Worm (Caenorhabditis elegans) whole organism, L1 larva: ENCODE data around the gene mltn-8.

ENCODE experiments used
- C34B4.2 ChIP-seq: sonication (generic microtip); optimal IDR thresholded peaks from 2 replicates; lab custom pipeline; 2017; ENCODE audit warnings: mild to moderate bottlenecking, missing genetic modification characterization, missing compliant biosample characterization
- blmp-1 ChIP-seq: fragments of 150-350 bp; optimal IDR thresholded peaks from 2 replicates; lab custom pipeline; 2014; ENCODE audit warnings: missing biosample characterization, missing genetic modification characterization
- ceh-82 ChIP-seq, 3 experiments: fragments of 150-350 bp in 1 of 3; sonication (generic microtip) in 2 of 3; optimal IDR thresholded peaks; 2 replicates each; lab custom pipeline; 2014 to 2017; ENCODE audit warnings: missing biosample characterization in 3 of 3, missing genetic modification characterization in 3 of 3
- efl-1 ChIP-seq, 4 experiments: fragments of 150-350 bp; optimal IDR thresholded peaks in 3 of 4; peaks in 1 of 4; 1 replicate in 1 of 4; 2 replicates in 3 of 4; lab custom pipeline; 2014; ENCODE audit warnings: missing biosample characterization in 2 of 4, missing genetic modification characterization in 2 of 4, missing genetic modification reagents in 2 of 4
- elt-2 ChIP-seq: sonication (generic microtip); optimal IDR thresholded peaks from 2 replicates; lab custom pipeline; 2016; ENCODE audit warnings: missing genetic modification characterization, mild to moderate bottlenecking, inconsistent platforms, missing compliant biosample characterization, missing genetic modification reagents
- fos-1 ChIP-seq: fragments of 150-350 bp; optimal IDR thresholded peaks from 2 replicates; lab custom pipeline; 2014; ENCODE audit warnings: missing biosample characterization, missing genetic modification characterization
- grh-1 ChIP-seq: fragments of 200-800 bp; sonication (Bioruptor generic); IDR thresholded peaks from 2 replicates; pipeline ENCODE4 v1.3.6; 2022; ENCODE audit warnings: missing genetic modification reagents, missing genetic modification characterization, missing compliant biosample characterization
- isw-1 ChIP-seq: fragments of 200-800 bp; sonication (Bioruptor generic); IDR thresholded peaks from 2 replicates; pipeline ENCODE4 v1.3.6; 2022; ENCODE audit warnings: missing genetic modification characterization, missing compliant biosample characterization
- lin-35 ChIP-seq, 2 experiments: fragments of 150-350 bp; optimal IDR thresholded peaks; 2 replicates each; lab custom pipeline; 2014; ENCODE audit warnings: missing biosample characterization in 2 of 2, missing genetic modification characterization in 2 of 2, missing genetic modification reagents in 2 of 2
- nhr-47 ChIP-seq: sonication (generic microtip); optimal IDR thresholded peaks from 2 replicates; lab custom pipeline; 2016; ENCODE audit warnings: mild to moderate bottlenecking, missing genetic modification characterization, moderate library complexity, missing compliant biosample characterization
- pqm-1 ChIP-seq: sonication (generic microtip); optimal IDR thresholded peaks from 3 replicates; lab custom pipeline; 2017; ENCODE audit warnings: missing biosample characterization, missing genetic modification characterization
- zip-4 ChIP-seq: fragments of 200-800 bp; sonication (Bioruptor generic); optimal IDR thresholded peaks from 2 replicates; lab custom pipeline; 2018; ENCODE audit warnings: mild to moderate bottlenecking, missing genetic modification characterization, moderate library complexity, missing compliant biosample characterization
- ztf-4 ChIP-seq: fragments of 150-350 bp; optimal IDR thresholded peaks from 2 replicates; lab custom pipeline; 2014; ENCODE audit warnings: missing biosample characterization, missing genetic modification characterization

The mltn-8 gene

ce11 chrV:332585-332984, 47.5 kb downstream of the mltn-8 start:
- TF ChIP-seq pqm-1 (tag; lab: Kevin White, UChicago) (peak; percentile 63), lin-35 (GFP tag; optimal IDR thresholded peaks at IDR 0.05; lab: Kevin White, UChicago) (peak in 1 of 2 experiments; percentile 22), blmp-1 (tag; lab: Kevin White, UChicago) (no peak), isw-1 (GFP tag; lab: Robert Waterston, UW) (no peak), elt-2 (tag; lab: Kevin White, UChicago) (peak; percentile 85), zip-4 (GFP tag; lab: Kevin White, UChicago) (no peak), ztf-4 (tag; lab: Kevin White, UChicago) (no peak), nhr-47 (no peak), grh-1 (GFP tag; lab: Robert Waterston, UW) (no peak)

DNA sequence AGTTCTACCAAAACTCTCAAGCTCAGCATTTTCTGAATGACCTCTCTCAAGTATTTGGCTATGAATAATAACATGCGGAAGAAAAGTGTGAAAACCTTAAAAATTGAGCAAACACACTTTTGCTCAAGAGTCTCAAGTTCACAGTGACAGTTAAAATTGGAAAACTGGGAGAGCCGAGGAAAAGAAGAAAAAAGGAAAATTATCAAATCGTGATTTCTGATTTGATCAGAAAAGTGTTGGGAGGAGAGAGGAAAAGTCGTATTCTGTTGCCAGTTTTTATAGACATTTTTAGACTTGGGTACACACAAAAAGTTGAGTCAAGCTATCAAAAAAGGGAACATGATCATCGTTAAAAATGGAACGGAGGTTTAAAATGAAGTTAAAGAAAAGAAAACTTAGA, 48.8 kb downstream of the mltn-8 start:
- TF ChIP-seq ceh-82 (tag; optimal IDR thresholded peaks at IDR 0.05; lab: Kevin White, UChicago) (no peak), C34B4.2 (no peak), fos-1 (no peak)

- no peak for TF ChIP-seq isw-1 (GFP tag; lab: Robert Waterston, UW)
- no peak for TF ChIP-seq blmp-1 (tag; lab: Kevin White, UChicago)
- TF ChIP-seq efl-1 (optimal IDR thresholded peaks at IDR 0.05; lab: Kevin White, UChicago), result no peak
- TF ChIP-seq efl-1 (GFP tag; optimal IDR thresholded peaks at IDR 0.05 in 1 of 2; lab: Kevin White, UChicago), result peak in 1 of 2 experiments; percentile 10
These were observed 49.5 kb downstream of the mltn-8 start, which contains the start of gene abt-4 for ce11 chrV:330625-331024. Gene abt-4 (minus strand): TSS chrV:330725.
